Worm (Caenorhabditis elegans): ENCODE measurements around the gene F59E11.2.

DNA sequence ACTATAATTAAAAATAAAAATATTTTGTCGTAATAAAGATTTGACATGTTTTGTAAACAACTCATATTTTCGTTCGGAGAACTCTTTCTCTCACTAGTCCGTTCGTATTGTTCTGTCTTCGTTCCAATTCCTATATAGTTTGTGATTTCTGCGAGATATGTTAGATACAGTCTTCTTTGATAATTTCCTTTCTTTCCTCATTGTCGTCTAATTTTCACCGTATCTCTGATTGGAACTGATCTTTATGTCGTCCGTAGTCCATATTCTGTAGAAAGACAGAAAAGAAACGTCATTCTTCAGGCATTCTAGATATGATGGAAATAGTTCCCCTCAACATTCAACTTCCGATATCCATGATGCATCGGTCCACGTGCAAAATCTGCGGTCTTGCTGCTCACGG lies 43.6 kb downstream of the F59E11.2 start, which contains the start of gene nhr-30:
- TF ChIP-seq ZK546.5 (tag; optimal IDR thresholded peaks at IDR 0.05) (no peak), nhr-12 (tag; optimal IDR thresholded peaks at IDR 0.05) (no peak), ztf-11 (tag; optimal IDR thresholded peaks at IDR 0.05) (no peak), egl-27 (tag; optimal IDR thresholded peaks at IDR 0.05) (no peak), nhr-21 (tag; optimal IDR thresholded peaks at IDR 0.05) (no peak), mdl-1 (tag; optimal IDR thresholded peaks at IDR 0.05) (no peak), mbf-1 (tag; optimal IDR thresholded peaks at IDR 0.05) (no peak), nhr-10 (tag; optimal IDR thresholded peaks at IDR 0.05) (no peak), aly-2 (tag; optimal IDR thresholded peaks at IDR 0.05) (no peak), lin-13 (GFP tag; optimal IDR thresholded peaks at IDR 0.05) (no peak), ztf-1 (GFP tag; conservative IDR thresholded peaks at IDR 0.05) (no peak), nhr-25 (tag; optimal IDR thresholded peaks at IDR 0.05) (no peak), lin-39 (tag; optimal IDR thresholded peaks at IDR 0.05) (no peak)

Measured in whole organism, L2 larva.